Fruit fly (Drosophila melanogaster) whole organism, prepupa: ENCODE data around the gene PGRP-SA.

Experiments
- CG10631 ChIP-seq: fragments of 200-800 bp; sonication (Bioruptor generic); optimal IDR thresholded peaks from 2 replicates; lab custom pipeline; 2016; ENCODE audit warnings: missing biosample characterization, missing genetic modification characterization
- CG10669 ChIP-seq: fragments of 200-800 bp; sonication (Bioruptor generic); optimal IDR thresholded peaks from 3 replicates; lab custom pipeline; 2018; ENCODE audit warnings: missing biosample characterization, mild to moderate bottlenecking, missing genetic modification characterization, moderate library complexity
- CG11294 ChIP-seq: fragments of 200-800 bp; sonication (Bioruptor generic); IDR thresholded peaks from 2 replicates; pipeline ENCODE4 v1.3.6; 2022; ENCODE audit warnings: missing biosample characterization, missing genetic modification characterization
- CG15336 ChIP-seq: fragments of 200-800 bp; sonication (Bioruptor generic); IDR thresholded peaks from 2 replicates; pipeline ENCODE4 v1.3.6; 2022; ENCODE audit warnings: missing biosample characterization, missing genetic modification characterization
- CG1621 ChIP-seq: fragments of 200-800 bp; sonication (Bioruptor generic); optimal IDR thresholded peaks from 3 replicates; lab custom pipeline; 2018; ENCODE audit warnings: missing biosample characterization, mild to moderate bottlenecking, missing genetic modification characterization
- CG16779 ChIP-seq: fragments of 200-800 bp; sonication (Bioruptor generic); optimal IDR thresholded peaks from 3 replicates; lab custom pipeline; 2017; ENCODE audit warnings: missing biosample characterization, mild to moderate bottlenecking, missing genetic modification characterization
- CG31627 ChIP-seq: fragments of 200-800 bp; sonication (Bioruptor generic); optimal IDR thresholded peaks from 3 replicates; lab custom pipeline; 2016; ENCODE audit warnings: missing biosample characterization, missing genetic modification characterization
- CG32006 ChIP-seq: fragments of 200-800 bp; sonication (Bioruptor generic); optimal IDR thresholded peaks from 3 replicates; lab custom pipeline; 2017; ENCODE audit warnings: missing biosample characterization, mild to moderate bottlenecking, missing genetic modification characterization
- CG3919 ChIP-seq: fragments of 200-800 bp; sonication (Bioruptor generic); optimal IDR thresholded peaks from 3 replicates; lab custom pipeline; 2016; ENCODE audit warnings: missing biosample characterization, missing genetic modification characterization
- CG4318 ChIP-seq: fragments of 200-800 bp; sonication (Bioruptor generic); optimal IDR thresholded peaks from 3 replicates; lab custom pipeline; 2017; ENCODE audit warnings: missing biosample characterization, mild to moderate bottlenecking, missing genetic modification characterization
- CG6163 ChIP-seq: fragments of 200-800 bp; sonication (Bioruptor generic); IDR thresholded peaks from 3 replicates; pipeline ENCODE4 v1.3.6; 2022; ENCODE audit warnings: missing biosample characterization, missing genetic modification characterization
- CG6276 ChIP-seq: fragments of 200-800 bp; sonication (Bioruptor generic); optimal IDR thresholded peaks from 2 replicates; lab custom pipeline; 2017; ENCODE audit warnings: missing biosample characterization, mild to moderate bottlenecking, missing genetic modification characterization
- CG6808 ChIP-seq: fragments of 200-800 bp; sonication (Bioruptor generic); optimal IDR thresholded peaks from 3 replicates; lab custom pipeline; 2017; ENCODE audit warnings: missing biosample characterization, missing genetic modification characterization, mild to moderate bottlenecking, moderate library complexity, missing genetic modification reagents
- CG7368 ChIP-seq: fragments of 200-800 bp; sonication (Bioruptor generic); optimal IDR thresholded peaks from 3 replicates; lab custom pipeline; 2016; ENCODE audit warnings: missing biosample characterization, missing genetic modification characterization
- CG8119 ChIP-seq: fragments of 200-800 bp; sonication (Bioruptor generic); IDR thresholded peaks from 3 replicates; pipeline ENCODE4 v1.3.6; 2022; ENCODE audit warnings: missing biosample characterization, missing genetic modification characterization
- CG8319 ChIP-seq: fragments of 200-800 bp; sonication (Bioruptor generic); optimal IDR thresholded peaks from 3 replicates; lab custom pipeline; 2016; ENCODE audit warnings: missing biosample characterization, missing genetic modification characterization
- CG8632 ChIP-seq: fragments of 200-800 bp; sonication (Bioruptor generic); optimal IDR thresholded peaks from 3 replicates; lab custom pipeline; 2016; ENCODE audit warnings: missing biosample characterization, missing genetic modification characterization
- CG9139 ChIP-seq: fragments of 200-800 bp; sonication (Bioruptor generic); optimal IDR thresholded peaks from 3 replicates; lab custom pipeline; 2017; ENCODE audit warnings: missing biosample characterization, mild to moderate bottlenecking, missing genetic modification characterization
- Eip75B ChIP-seq: fragments of 200-800 bp; sonication (Bioruptor generic); optimal IDR thresholded peaks from 3 replicates; lab custom pipeline; 2016; ENCODE audit warnings: missing biosample characterization, missing genetic modification characterization
- Eip78C ChIP-seq: fragments of 200-800 bp; sonication (Bioruptor generic); peaks from one replicate; lab custom pipeline; 2016; ENCODE audit warnings: missing biosample characterization, missing genetic modification characterization
- Eip93F ChIP-seq: fragments of 200-800 bp; sonication (Bioruptor generic); optimal IDR thresholded peaks from 2 replicates; lab custom pipeline; 2016; ENCODE audit warnings: missing biosample characterization, mild to moderate bottlenecking, missing genetic modification characterization
- Ets21C ChIP-seq: fragments of 200-800 bp; sonication (Bioruptor generic); optimal IDR thresholded peaks from 3 replicates; lab custom pipeline; 2016; ENCODE audit warnings: missing biosample characterization, missing genetic modification characterization
- Gug ChIP-seq: fragments of 200-800 bp; sonication (Bioruptor generic); IDR thresholded peaks from 2 replicates; pipeline ENCODE4 v1.3.6; 2022; ENCODE audit warnings: missing biosample characterization, missing genetic modification characterization
- Lpt ChIP-seq: fragments of 200-800 bp; sonication (Bioruptor generic); optimal IDR thresholded peaks from 3 replicates; lab custom pipeline; 2016; ENCODE audit warnings: missing biosample characterization, missing genetic modification characterization
- Met ChIP-seq: fragments of 200-800 bp; sonication (Bioruptor generic); optimal IDR thresholded peaks from 3 replicates; lab custom pipeline; 2016; ENCODE audit warnings: missing biosample characterization, missing genetic modification characterization
- OdsH ChIP-seq: fragments of 200-800 bp; sonication (Bioruptor generic); optimal IDR thresholded peaks from 3 replicates; lab custom pipeline; 2016; ENCODE audit warnings: missing biosample characterization, missing genetic modification characterization
- cyc ChIP-seq: fragments of 200-800 bp; sonication (Bioruptor generic); optimal IDR thresholded peaks from 3 replicates; lab custom pipeline; 2016; ENCODE audit warnings: missing biosample characterization, missing genetic modification characterization
- dac ChIP-seq: fragments of 200-800 bp; sonication (Bioruptor generic); optimal IDR thresholded peaks from 2 replicates; lab custom pipeline; 2017; ENCODE audit warnings: missing biosample characterization, mild to moderate bottlenecking, missing genetic modification characterization
- dsx ChIP-seq: fragments of 200-800 bp; optimal IDR thresholded peaks from 3 replicates; lab custom pipeline; 2019; ENCODE audit warnings: missing biosample characterization, mild to moderate bottlenecking, missing genetic modification characterization, moderate library complexity; ENCODE audit not compliant: poor library complexity, severe bottlenecking
- eg ChIP-seq: fragments of 200-800 bp; sonication (Bioruptor generic); IDR thresholded peaks from 3 replicates; pipeline ENCODE4 v1.3.6; 2022; ENCODE audit warnings: missing biosample characterization, missing genetic modification characterization
- fd85E ChIP-seq: fragments of 200-800 bp; sonication (Bioruptor generic); optimal IDR thresholded peaks from 3 replicates; lab custom pipeline; 2016; ENCODE audit warnings: missing biosample characterization, missing genetic modification characterization
- lz ChIP-seq: fragments of 200-800 bp; sonication (Bioruptor generic); optimal IDR thresholded peaks from 3 replicates; lab custom pipeline; 2016; ENCODE audit warnings: missing biosample characterization, missing genetic modification characterization
- net ChIP-seq: fragments of 200-800 bp; sonication (Bioruptor generic); optimal IDR thresholded peaks from 3 replicates; lab custom pipeline; 2016; ENCODE audit warnings: missing biosample characterization, missing genetic modification characterization
- pdm3 ChIP-seq: fragments of 200-800 bp; sonication (Bioruptor generic); optimal IDR thresholded peaks from 3 replicates; lab custom pipeline; 2016; ENCODE audit warnings: missing biosample characterization, missing genetic modification characterization
- salr ChIP-seq, 2 experiments: fragments of 200-800 bp; sonication (Bioruptor generic); optimal IDR thresholded peaks; 3 replicates each; lab custom pipeline; 2016 to 2018; ENCODE audit warnings: missing biosample characterization in 2 of 2, missing genetic modification characterization in 2 of 2, mild to moderate bottlenecking in 1 of 2
- ss ChIP-seq, 2 experiments: fragments of 200-800 bp; sonication (Bioruptor generic); optimal IDR thresholded peaks; 2 replicates in 1 of 2; 3 replicates in 1 of 2; lab custom pipeline; 2017 to 2018; ENCODE audit warnings: mild to moderate bottlenecking in 2 of 2, missing biosample characterization in 2 of 2, missing genetic modification characterization in 2 of 2, moderate library complexity in 1 of 2
- svp ChIP-seq: fragments of 200-800 bp; sonication (Bioruptor generic); peaks from one replicate; lab custom pipeline; 2016; ENCODE audit warnings: missing biosample characterization, missing genetic modification characterization
- topi ChIP-seq: fragments of 200-800 bp; sonication (Bioruptor generic); optimal IDR thresholded peaks from 3 replicates; lab custom pipeline; 2016; ENCODE audit warnings: missing biosample characterization, missing genetic modification characterization
- vri ChIP-seq: fragments of 200-800 bp; sonication (Bioruptor generic); optimal IDR thresholded peaks from 3 replicates; lab custom pipeline; 2016; ENCODE audit warnings: missing biosample characterization, mild to moderate bottlenecking, missing genetic modification characterization

The PGRP-SA gene

DNA sequence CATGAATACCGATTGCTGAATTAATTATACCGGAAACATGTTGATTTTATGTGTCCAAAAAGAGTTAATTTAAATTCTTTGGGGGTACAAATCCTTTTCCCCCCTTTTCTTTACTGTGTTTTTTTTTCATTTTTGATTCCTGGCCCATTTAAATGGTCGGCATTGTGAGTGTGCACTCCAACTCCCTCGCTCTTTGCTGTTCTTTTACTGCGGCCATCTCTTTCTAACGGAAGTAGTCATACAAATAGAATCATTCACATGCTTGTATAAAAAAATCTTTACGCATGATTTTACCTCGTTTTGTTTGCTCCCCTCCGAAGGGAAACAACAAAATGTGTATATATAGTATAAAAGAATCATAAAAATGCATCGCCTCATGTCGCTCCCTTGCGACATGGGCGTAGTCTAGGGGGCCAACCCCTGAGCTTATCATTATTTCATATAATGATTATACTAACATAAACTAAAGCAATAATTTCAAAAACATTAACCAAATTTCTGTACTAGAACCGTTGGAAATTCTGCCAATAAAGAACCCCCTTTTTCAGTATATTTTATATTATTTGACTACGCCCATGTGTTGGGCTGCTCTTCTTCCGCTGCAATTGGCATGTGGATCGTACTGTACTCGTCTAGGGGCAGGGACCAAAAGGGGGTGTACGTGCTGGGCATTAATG lies 33.3 kb upstream of the PGRP-SA start (continued):
- peak; percentile 73 for TF ChIP-seq CG10669 (GFP tag; lab: Kevin White, UChicago)
- TF ChIP-seq CG32006 (GFP tag; lab: Kevin White, UChicago): peak; percentile 59
- TF ChIP-seq CG31627 (GFP tag; lab: Kevin White, UChicago): peak; percentile 35
- peak; percentile 57 for TF ChIP-seq Lpt
- TF ChIP-seq CG1621 (tag; lab: Kevin White, UChicago): peak; percentile 69
- TF ChIP-seq Ets21C (GFP tag; lab: Kevin White, UChicago): peak; percentile 34
- TF ChIP-seq ss (GFP tag; optimal IDR thresholded peaks at IDR 0.05; lab: Kevin White, UChicago): peak; percentile 67 to 82
- TF ChIP-seq CG10631 (GFP tag; lab: Kevin White, UChicago): peak; percentile 76
- no peak for TF ChIP-seq vri
- TF ChIP-seq CG4318: peak; percentile 14
- TF ChIP-seq Met (GFP tag; lab: Kevin White, UChicago): peak; percentile 52
- peak; percentile 91 for TF ChIP-seq Eip78C
- TF ChIP-seq topi (GFP tag; lab: Kevin White, UChicago): peak; percentile 50
- TF ChIP-seq dsx: peak; percentile 79
- peak; percentile 47 for TF ChIP-seq CG9139 (GFP tag; lab: Kevin White, UChicago)
- TF ChIP-seq CG3919: peak; percentile 52
- TF ChIP-seq svp: peak; percentile 83
- TF ChIP-seq CG16779 (tag; lab: Kevin White, UChicago): peak; percentile 35

DNA sequence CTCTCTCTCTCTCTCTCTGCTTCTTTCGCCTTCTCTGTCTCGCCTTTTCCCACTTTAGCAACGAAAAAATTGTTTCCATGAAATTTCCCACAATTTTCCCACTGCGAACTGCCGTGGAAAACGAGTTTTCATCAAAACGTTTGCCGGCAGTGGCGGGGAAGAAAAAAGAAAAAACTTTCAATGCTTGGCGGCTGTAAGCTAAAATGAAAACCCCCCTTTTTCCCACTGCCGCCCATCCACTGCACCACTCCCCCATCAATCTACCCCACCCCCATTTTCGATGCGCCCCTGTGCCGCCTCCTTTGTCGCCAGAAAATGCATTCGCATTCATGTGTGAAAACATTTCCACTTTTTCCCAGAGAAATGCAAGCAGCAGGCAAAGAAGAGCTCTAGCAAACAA lies 30.2 kb upstream of the PGRP-SA start:
- TF ChIP-seq CG31627 (GFP tag; lab: Kevin White, UChicago): no peak
- peak; percentile 69 for TF ChIP-seq CG32006 (GFP tag; lab: Kevin White, UChicago)
- TF ChIP-seq CG7368: no peak
- TF ChIP-seq CG6276 (GFP tag; lab: Kevin White, UChicago): peak; percentile 76
- peak; percentile 64; the same call in 2 of the 3 replicates for TF ChIP-seq CG8119 (GFP tag; lab: Robert Waterston, UW)
- no peak for TF ChIP-seq CG6808
- 0 out of 2 replicates have a peak, but pooled peaks have one; percentile 54 for TF ChIP-seq Gug (GFP tag; lab: Robert Waterston, UW)
- no peak for TF ChIP-seq pdm3 (GFP tag; lab: Kevin White, UChicago)
- TF ChIP-seq CG15336 (GFP tag; lab: Robert Waterston, UW): peak; percentile 81
- peak; percentile 0 for TF ChIP-seq OdsH (GFP tag; lab: Kevin White, UChicago)
- no peak for TF ChIP-seq Ets21C (GFP tag; lab: Kevin White, UChicago)
- no peak for TF ChIP-seq dsx
- TF ChIP-seq CG8319 (GFP tag; lab: Kevin White, UChicago): no peak
- peak; percentile 60 for TF ChIP-seq dac (GFP tag; lab: Kevin White, UChicago)
- no peak for TF ChIP-seq net (GFP tag; lab: Kevin White, UChicago)
- no peak for TF ChIP-seq Eip75B (GFP tag; lab: Kevin White, UChicago)
- no peak for TF ChIP-seq Eip93F (GFP tag; lab: Kevin White, UChicago)
- TF ChIP-seq CG6163 (GFP tag; lab: Robert Waterston, UW): peak; percentile 64; the same call in 2 of the 3 replicates
- TF ChIP-seq eg (GFP tag; lab: Robert Waterston, UW): peak; percentile 84
- TF ChIP-seq Lpt: peak; percentile 60
- no peak for TF ChIP-seq fd85E (GFP tag; lab: Kevin White, UChicago)
- no peak for TF ChIP-seq lz
- no peak for TF ChIP-seq CG8632 (GFP tag; lab: Kevin White, UChicago)
- TF ChIP-seq Eip78C: no peak
- no peak for TF ChIP-seq CG10669 (GFP tag; lab: Kevin White, UChicago)
- TF ChIP-seq CG4318: peak; percentile 26
- TF ChIP-seq CG11294: no peak; the same call in 1 of the 2 replicates
- no peak for TF ChIP-seq cyc
- peak in 1 of 2 experiments; percentile 25 for TF ChIP-seq salr (GFP tag; optimal IDR thresholded peaks at IDR 0.05; lab: Kevin White, UChicago)
